Fruit fly (Drosophila melanogaster): ENCODE data around the gene bru2.
A peak's percentile ranks its signal among the peaks of the same experiment; 100 is the strongest.

bru2 gene

dm6 chr2L:12415485-12416137 is 71.6 kb downstream of the bru2 start (continued):
- TF ChIP-seq CG10147 (GFP tag; optimal IDR thresholded peaks at IDR 0.05) (peak; percentile 33), CG11504 (tag; optimal IDR thresholded peaks at IDR 0.05) (peak; percentile 66), CG4820 (GFP tag; optimal IDR thresholded peaks at IDR 0.05) (peak; percentile 4), CG7745 (tag; optimal IDR thresholded peaks at IDR 0.05) (no peak), caup (GFP tag; optimal IDR thresholded peaks at IDR 0.05; ENCODE audit: severe bottlenecking) (no peak), nmo (GFP tag; optimal IDR thresholded peaks at IDR 0.05) (peak; percentile 48), Xrp1 (GFP tag; IDR thresholded peaks at IDR 0.05) (peak; percentile 17; the same call in 1 of the 2 replicates), Sry-β (GFP tag; optimal IDR thresholded peaks at IDR 0.05) (no peak), dmrt99B (tag; optimal IDR thresholded peaks at IDR 0.05) (peak; percentile 22), pros (GFP tag; optimal IDR thresholded peaks at IDR 0.05) (no peak), CG15696 (tag; optimal IDR thresholded peaks at IDR 0.05) (peak; percentile 13), D (optimal IDR thresholded peaks at IDR 0.05) (no peak), D (GFP tag; optimal IDR thresholded peaks at IDR 0.05) (peak; percentile 2), CG11247 (GFP tag; IDR thresholded peaks at IDR 0.05) (no peak), CG18599 (GFP tag; optimal IDR thresholded peaks at IDR 0.05) (peak; percentile 1), nau (GFP tag; optimal IDR thresholded peaks at IDR 0.05) (no peak), tna (GFP tag; IDR thresholded peaks at IDR 0.05; ENCODE audit: partially characterized antibody) (no peak), CG2712 (tag; optimal IDR thresholded peaks at IDR 0.05) (peak; percentile 67), inv (GFP tag; IDR thresholded peaks at IDR 0.05; ENCODE audit: partially characterized antibody) (no peak), Scr (GFP tag; IDR thresholded peaks at IDR 0.05; ENCODE audit: partially characterized antibody) (no peak), Rfx (GFP tag; IDR thresholded peaks at IDR 0.05) (no peak), zen (tag; optimal IDR thresholded peaks at IDR 0.05) (no peak), CG5180 (GFP tag; optimal IDR thresholded peaks at IDR 0.05) (no peak), CG4424 (GFP tag; optimal IDR thresholded peaks at IDR 0.05) (peak; percentile 19), D19A (tag; optimal IDR thresholded peaks at IDR 0.05) (peak; percentile 33), CG6272 (GFP tag; IDR thresholded peaks at IDR 0.05) (no peak), al (GFP tag; IDR thresholded peaks at IDR 0.05) (no peak), NfI (GFP tag; optimal IDR thresholded peaks at IDR 0.05) (no peak), Hmx (GFP tag; optimal IDR thresholded peaks at IDR 0.05) (peak; percentile 32), fd96Cb (tag; optimal IDR thresholded peaks at IDR 0.05) (peak; percentile 31), Taf1 (GFP tag; IDR thresholded peaks at IDR 0.05) (no peak)

- TF ChIP-seq NFAT (GFP tag; IDR thresholded peaks at IDR 0.05), result no peak
- 0 out of 3 replicates have a peak, but pooled peaks have one; percentile 3 for TF ChIP-seq CG34224 (GFP tag; IDR thresholded peaks at IDR 0.05; ENCODE audit: partially characterized antibody)
Observed at dm6 chr2L:12421188-12421587, 77.2 kb downstream of the bru2 start.

DNA sequence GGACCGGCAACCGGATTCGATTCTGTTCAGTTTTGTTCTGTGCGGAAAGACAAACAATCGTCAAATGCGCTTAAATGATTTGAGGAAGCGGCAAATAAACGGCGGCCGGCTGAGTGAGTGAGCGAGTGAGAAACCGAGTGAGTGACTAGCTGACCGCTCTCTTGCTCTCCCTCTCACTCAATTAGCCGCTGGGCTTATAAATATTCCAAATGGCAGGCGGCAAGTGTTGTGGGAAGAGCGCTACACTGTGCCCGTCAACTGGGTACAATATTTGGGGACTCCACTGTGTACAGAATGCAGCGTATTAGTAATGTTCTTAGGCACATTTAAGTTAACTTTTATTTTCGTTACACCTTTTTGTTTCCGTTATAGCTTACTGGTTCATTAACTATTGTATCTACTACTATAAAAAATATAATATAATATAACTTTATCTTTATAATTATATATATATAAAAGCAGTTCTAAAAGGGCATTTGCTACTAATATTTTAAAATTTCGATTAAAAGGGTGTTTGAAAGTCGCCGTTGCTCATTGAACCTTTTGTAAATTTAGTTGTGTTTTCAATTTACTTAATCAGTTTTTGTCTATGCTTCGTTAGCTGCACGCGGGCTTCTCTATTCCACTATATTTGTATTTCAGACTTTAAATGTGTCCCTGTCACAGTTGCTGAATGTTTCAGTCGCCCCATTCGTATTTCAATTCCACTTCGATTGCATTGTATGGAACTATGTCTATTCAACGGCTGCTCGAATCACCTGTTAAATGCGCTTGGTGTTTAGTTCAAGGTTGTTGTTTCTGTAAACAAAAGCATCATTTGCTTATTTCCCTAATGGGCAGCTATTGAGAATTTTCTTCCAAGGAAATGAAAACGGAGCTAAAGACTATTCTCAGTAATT is 78.0 kb downstream of the bru2 start:
- TF ChIP-seq Pdp1 (GFP tag; optimal IDR thresholded peaks at IDR 0.05) (no peak), bsh (GFP tag; optimal IDR thresholded peaks at IDR 0.05) (no peak), CG1233 (GFP tag; optimal IDR thresholded peaks at IDR 0.05) (no peak), jigr1 (GFP tag; IDR thresholded peaks at IDR 0.05) (no peak), sob (GFP tag; IDR thresholded peaks at IDR 0.05) (0 out of 2 replicates have a peak, but pooled peaks have one; percentile 36), MBD-R2 (GFP tag; IDR thresholded peaks at IDR 0.05) (0 out of 2 replicates have a peak, but pooled peaks have one; percentile 7), tio (GFP tag; optimal IDR thresholded peaks at IDR 0.05) (no peak), chm (GFP tag; IDR thresholded peaks at IDR 0.05) (no peak; the same call in 1 of the 2 replicates), chif (GFP tag; optimal IDR thresholded peaks at IDR 0.05) (no peak), Fer2 (tag; optimal IDR thresholded peaks at IDR 0.05) (no peak), CG1529 (GFP tag; optimal IDR thresholded peaks at IDR 0.05) (no peak), sug (tag; optimal IDR thresholded peaks at IDR 0.05) (no peak), NC2β (GFP tag; optimal IDR thresholded peaks at IDR 0.05) (no peak)

Data from whole organism, embryonic.